Fruit fly (Drosophila melanogaster) whole organism, pupa: Measurements from ENCODE around the gene CG12991.
A peak's percentile ranks its signal among the peaks of the same experiment; 100 is the strongest.

Experiments
- CG15710 ChIP-seq: fragments of 200-800 bp; sonication (Bioruptor generic); optimal IDR thresholded peaks from 2 replicates; lab custom pipeline; 2018; ENCODE audit warnings: missing biosample characterization, mild to moderate bottlenecking, missing genetic modification characterization, moderate library complexity
- Pif1A ChIP-seq: fragments of 200-800 bp; sonication (Bioruptor generic); optimal IDR thresholded peaks from 3 replicates; lab custom pipeline; 2016; ENCODE audit warnings: missing biosample characterization, missing genetic modification characterization
- Snoo ChIP-seq: fragments of 200-800 bp; sonication (Bioruptor generic); optimal IDR thresholded peaks from 3 replicates; lab custom pipeline; 2017; ENCODE audit warnings: missing biosample characterization, mild to moderate bottlenecking, missing genetic modification characterization, inconsistent platforms
- gl ChIP-seq: fragments of 200-800 bp; sonication (Bioruptor generic); optimal IDR thresholded peaks from 2 replicates; lab custom pipeline; 2018; ENCODE audit warnings: missing biosample characterization, mild to moderate bottlenecking, missing genetic modification characterization

- TF ChIP-seq Pif1A (peak; percentile 73), gl (tag; lab: Kevin White, UChicago) (peak; percentile 48), Snoo (peak; percentile 35), CG15710 (tag; lab: Kevin White, UChicago) (peak; percentile 71)
These were observed 36.9 kb upstream of the CG12991 start for dm6 chrX:17542729-17543128.
